Worm (Caenorhabditis elegans) whole organism, young adult: ENCODE data around the gene fbxc-34.

ENCODE experiments used
- Y53G8AR.9 ChIP-seq: fragments of 200-800 bp; sonication (Bioruptor generic); conservative IDR thresholded peaks from 2 replicates; pipeline ENCODE4 v1.3.6; 2022; ENCODE audit warnings: missing genetic modification reagents, missing genetic modification characterization, missing compliant biosample characterization
- ama-1 ChIP-seq, 3 experiments: fragments of 150-350 bp in 1 of 3; sonication (generic microtip) in 2 of 3; optimal IDR thresholded peaks; 2 replicates each; lab custom pipeline; 2014 to 2018; ENCODE audit warnings: missing biosample characterization in 2 of 3, missing genetic modification characterization in 2 of 3, missing genetic modification reagents in 2 of 3
- mel-28 ChIP-seq: sonication (generic microtip); optimal IDR thresholded peaks from 2 replicates; lab custom pipeline; 2016; ENCODE audit warnings: borderline replicate concordance, mild to moderate bottlenecking, missing genetic modification characterization, missing compliant biosample characterization

- TF ChIP-seq mel-28 (tag; lab: Kevin White, UChicago) = no peak
- TF ChIP-seq Y53G8AR.9 (GFP tag; lab: Robert Waterston, UW) = no peak
- TF ChIP-seq ama-1 (optimal IDR thresholded peaks at IDR 0.05; lab: Kevin White, UChicago) = no peak
- TF ChIP-seq ama-1 (GFP tag; optimal IDR thresholded peaks at IDR 0.05; lab: Kevin White, UChicago) = no peak
These were observed 12.8 kb downstream of the fbxc-34 start, which contains the start of gene clec-43 for ce11 chrII:943773-944172.
